Worm (Caenorhabditis elegans) whole organism, L2 larva: ENCODE measurements around the gene F49H12.3.

Experiments used
- ZK546.5 ChIP-seq: sonication (generic microtip); optimal IDR thresholded peaks from 2 replicates; lab custom pipeline; 2017; ENCODE audit warnings: missing biosample characterization, missing genetic modification characterization
- alr-1 ChIP-seq: fragments of 150-350 bp; optimal IDR thresholded peaks from 2 replicates; lab custom pipeline; 2014; ENCODE audit warnings: missing biosample characterization, missing genetic modification characterization
- ama-1 ChIP-seq: fragments of 150-350 bp; optimal IDR thresholded peaks from 2 replicates; lab custom pipeline; 2018; ENCODE audit warnings: inconsistent platforms
- ceh-16 ChIP-seq: fragments of 150-350 bp; optimal IDR thresholded peaks from 2 replicates; lab custom pipeline; 2014; ENCODE audit warnings: missing biosample characterization, missing genetic modification characterization
- elt-1 ChIP-seq: fragments of 150-350 bp; optimal IDR thresholded peaks from 2 replicates; lab custom pipeline; 2014; ENCODE audit warnings: missing biosample characterization, missing genetic modification characterization
- nhr-25 ChIP-seq: fragments of 150-350 bp; sonication (generic microtip); optimal IDR thresholded peaks from 3 replicates; lab custom pipeline; 2014; ENCODE audit warnings: missing biosample characterization, missing genetic modification characterization
- unc-39 ChIP-seq: fragments of 150-350 bp; optimal IDR thresholded peaks from 2 replicates; lab custom pipeline; 2014; ENCODE audit warnings: missing biosample characterization, missing genetic modification characterization
- unc-62 ChIP-seq: fragments of 150-350 bp; optimal IDR thresholded peaks from 2 replicates; lab custom pipeline; 2014; ENCODE audit warnings: missing biosample characterization, missing genetic modification reagents, missing genetic modification characterization
- ztf-11 ChIP-seq: sonication (generic microtip); optimal IDR thresholded peaks from 2 replicates; lab custom pipeline; 2017; ENCODE audit warnings: missing biosample characterization, missing genetic modification characterization

DNA sequence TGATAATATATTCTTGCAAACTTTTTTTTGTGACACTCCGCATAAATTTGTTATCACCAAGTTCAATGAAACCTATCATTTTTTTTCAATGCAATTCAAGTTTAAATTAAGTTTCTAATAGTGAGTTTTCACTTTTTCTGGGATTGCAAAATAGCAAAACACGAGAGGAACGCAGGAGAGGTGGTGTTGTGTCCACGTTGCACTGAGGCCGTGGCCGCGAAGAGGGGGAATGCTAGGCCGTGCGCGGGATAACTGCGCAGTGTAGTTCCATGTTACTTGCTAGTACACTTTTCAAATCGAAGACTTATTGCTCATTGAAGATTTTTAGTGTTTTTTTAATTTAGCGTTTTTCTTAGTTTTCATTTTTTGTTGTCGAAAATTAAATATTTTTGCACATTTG is 24.0 kb downstream of the F49H12.3 start:
- TF ChIP-seq ztf-11 (tag; lab: Kevin White, UChicago) (no peak), ama-1 (lab: Kevin White, UChicago) (no peak), unc-39 (tag; lab: Kevin White, UChicago) (no peak), ceh-16 (tag; lab: Kevin White, UChicago) (no peak), nhr-25 (tag; lab: Kevin White, UChicago) (no peak), elt-1 (no peak), alr-1 (tag; lab: Kevin White, UChicago) (no peak), ZK546.5 (tag; lab: Kevin White, UChicago) (no peak), unc-62 (no peak)
